Fruit fly (Drosophila melanogaster): Measurements from ENCODE around the gene byn.

The byn gene

DNA sequence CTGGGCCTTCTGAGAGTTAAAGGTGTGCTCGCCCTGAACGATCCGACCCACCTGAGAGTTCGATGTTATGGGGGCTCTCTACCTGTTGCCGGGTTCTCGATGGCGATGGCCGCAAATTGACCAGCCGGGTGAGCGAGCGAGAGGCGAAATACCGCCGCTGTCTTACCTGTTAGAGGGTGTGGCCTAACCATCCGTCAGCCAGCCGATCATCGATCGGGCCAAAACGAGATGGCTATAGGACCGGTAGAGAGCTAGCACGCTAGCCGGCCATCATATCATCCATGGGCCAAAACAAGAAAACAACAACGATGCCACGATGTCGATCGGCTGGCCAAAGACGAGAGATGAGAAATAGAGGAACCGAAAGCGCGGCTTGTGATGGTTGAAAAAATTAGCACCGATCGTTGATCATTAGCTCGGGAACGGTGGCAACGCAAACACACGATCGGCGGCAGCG, at the start of gene byn:
byn (plus strand) TSS at position 407 of the 457 bp plus-strand sequence.
- TF ChIP-seq Dif (GFP tag; optimal IDR thresholded peaks at IDR 0.05; ENCODE audit: partially characterized antibody): no peak
- TF ChIP-seq Mio (GFP tag; optimal IDR thresholded peaks at IDR 0.05): no peak
- no peak for TF ChIP-seq CG9705 (GFP tag; optimal IDR thresholded peaks at IDR 0.05)
- TF ChIP-seq Hr78 (GFP tag; optimal IDR thresholded peaks at IDR 0.05): no peak
- TF ChIP-seq sage (GFP tag; optimal IDR thresholded peaks at IDR 0.05): no peak
- no peak for TF ChIP-seq Abd-B (GFP tag; optimal IDR thresholded peaks at IDR 0.05)
- no peak for TF ChIP-seq Hr83 (GFP tag; optimal IDR thresholded peaks at IDR 0.05; ENCODE audit: poor library complexity, severe bottlenecking)
- no peak for TF ChIP-seq GATAd (GFP tag; optimal IDR thresholded peaks at IDR 0.05)
- TF ChIP-seq tai (GFP tag; optimal IDR thresholded peaks at IDR 0.05): no peak
- TF ChIP-seq ey (GFP tag; optimal IDR thresholded peaks at IDR 0.05): no peak
- no peak for TF ChIP-seq pan (optimal IDR thresholded peaks at IDR 0.05)

dm6 chr3L:11878815-11879214, 48.7 kb upstream of the byn start, which contains the start of gene Sprn:
Gene Sprn (plus strand): TSS chr3L:11879115.
- no peak for TF ChIP-seq HLH106 (tag; optimal IDR thresholded peaks at IDR 0.05)
- no peak for TF ChIP-seq jim (GFP tag; optimal IDR thresholded peaks at IDR 0.05)
- no peak for TF ChIP-seq Myc (optimal IDR thresholded peaks at IDR 0.05)
- TF ChIP-seq psq (GFP tag; optimal IDR thresholded peaks at IDR 0.05): no peak
- no peak for TF ChIP-seq pan (optimal IDR thresholded peaks at IDR 0.05)
- no peak for TF ChIP-seq Dfd (GFP tag; optimal IDR thresholded peaks at IDR 0.05)
- TF ChIP-seq usp (GFP tag; optimal IDR thresholded peaks at IDR 0.05): no peak
- TF ChIP-seq CG9705 (GFP tag; optimal IDR thresholded peaks at IDR 0.05): no peak
- no peak for TF ChIP-seq Jra (GFP tag; optimal IDR thresholded peaks at IDR 0.05)
- TF ChIP-seq ey (GFP tag; optimal IDR thresholded peaks at IDR 0.05): no peak
- no peak for TF ChIP-seq tai (GFP tag; optimal IDR thresholded peaks at IDR 0.05)
- no peak for TF ChIP-seq GATAd (GFP tag; optimal IDR thresholded peaks at IDR 0.05)
- no peak for TF ChIP-seq brk (GFP tag; optimal IDR thresholded peaks at IDR 0.05)
- TF ChIP-seq Sp1 (GFP tag; optimal IDR thresholded peaks at IDR 0.05): no peak
- no peak for TF ChIP-seq dmrt93B (GFP tag; optimal IDR thresholded peaks at IDR 0.05)
- no peak for TF ChIP-seq Hr83 (GFP tag; optimal IDR thresholded peaks at IDR 0.05; ENCODE audit: poor library complexity, severe bottlenecking)
- no peak for TF ChIP-seq CrebA (GFP tag; optimal IDR thresholded peaks at IDR 0.05; ENCODE audit: borderline replicate concordance)
- no peak for TF ChIP-seq rgr (GFP tag; optimal IDR thresholded peaks at IDR 0.05)
- TF ChIP-seq Hnf4 (GFP tag; optimal IDR thresholded peaks at IDR 0.05): no peak

- TF ChIP-seq pan (optimal IDR thresholded peaks at IDR 0.05): no peak
These were observed 46.4 kb upstream of the byn start, which contains the start of gene CCDC151 for dm6 chr3L:11881084-11881483. Gene CCDC151 (plus strand): TSS chr3L:11881384.

dm6 chr3L:11888910-11889309, 38.6 kb upstream of the byn start, which contains the start of gene CG5897:
Gene CG5897 (minus strand): TSS chr3L:11889010.
- TF ChIP-seq CG9705 (GFP tag; optimal IDR thresholded peaks at IDR 0.05) (no peak), GATAd (GFP tag; optimal IDR thresholded peaks at IDR 0.05) (no peak), foxo (GFP tag; optimal IDR thresholded peaks at IDR 0.05) (no peak), CrebA (GFP tag; optimal IDR thresholded peaks at IDR 0.05; ENCODE audit: borderline replicate concordance) (no peak), Hr83 (GFP tag; optimal IDR thresholded peaks at IDR 0.05; ENCODE audit: poor library complexity, severe bottlenecking) (no peak), Mio (GFP tag; optimal IDR thresholded peaks at IDR 0.05) (no peak), dmrt93B (GFP tag; optimal IDR thresholded peaks at IDR 0.05) (no peak), fru (GFP tag; optimal IDR thresholded peaks at IDR 0.05) (no peak), woc (GFP tag; optimal IDR thresholded peaks at IDR 0.05) (no peak), Jra (GFP tag; optimal IDR thresholded peaks at IDR 0.05) (no peak), brk (GFP tag; optimal IDR thresholded peaks at IDR 0.05) (no peak), dsf (GFP tag; optimal IDR thresholded peaks at IDR 0.05; ENCODE audit: borderline replicate concordance) (no peak), Dfd (GFP tag; optimal IDR thresholded peaks at IDR 0.05) (no peak), Hnf4 (GFP tag; optimal IDR thresholded peaks at IDR 0.05) (no peak), Dif (GFP tag; optimal IDR thresholded peaks at IDR 0.05; ENCODE audit: partially characterized antibody) (no peak)

- TF ChIP-seq woc (GFP tag; optimal IDR thresholded peaks at IDR 0.05) (no peak), CG9705 (GFP tag; optimal IDR thresholded peaks at IDR 0.05) (no peak), CG32264 (GFP tag; optimal IDR thresholded peaks at IDR 0.05) (no peak), sv (GFP tag; optimal IDR thresholded peaks at IDR 0.05) (no peak), Mio (GFP tag; optimal IDR thresholded peaks at IDR 0.05) (no peak), pan (optimal IDR thresholded peaks at IDR 0.05) (no peak), Sp1 (GFP tag; optimal IDR thresholded peaks at IDR 0.05) (no peak), GATAd (GFP tag; optimal IDR thresholded peaks at IDR 0.05) (no peak), Dif (GFP tag; optimal IDR thresholded peaks at IDR 0.05; ENCODE audit: partially characterized antibody) (no peak), lola (GFP tag; optimal IDR thresholded peaks at IDR 0.05) (no peak), foxo (GFP tag; optimal IDR thresholded peaks at IDR 0.05) (no peak), Rel (GFP tag; optimal IDR thresholded peaks at IDR 0.05) (no peak), Rel (tag; optimal IDR thresholded peaks at IDR 0.05) (no peak), OdsH (GFP tag; optimal IDR thresholded peaks at IDR 0.05) (no peak), rgr (GFP tag; optimal IDR thresholded peaks at IDR 0.05) (no peak), Vsx2 (GFP tag; optimal IDR thresholded peaks at IDR 0.05; ENCODE audit: partially characterized antibody) (no peak)
These were observed 34.7 kb upstream of the byn start for dm6 chr3L:11892766-11893165.

Data from whole organism, wandering third instar larva.